Worm (Caenorhabditis elegans) whole organism, L2 larva: Measurements from ENCODE around the gene D1014.13.
A peak's percentile ranks its signal among the peaks of the same experiment; 100 is the strongest.

Experiments used
- F13H6.1 ChIP-seq: sonication (generic microtip); optimal IDR thresholded peaks from 2 replicates; lab custom pipeline; 2016; ENCODE audit warnings: missing genetic modification characterization, missing compliant biosample characterization
- R02D3.7 ChIP-seq: fragments of 150-350 bp; optimal IDR thresholded peaks from 2 replicates; lab custom pipeline; 2014; ENCODE audit warnings: missing biosample characterization, missing genetic modification characterization
- Y55F3AM.14 ChIP-seq: fragments of 200-800 bp; sonication (Bioruptor generic); optimal IDR thresholded peaks from 2 replicates; lab custom pipeline; 2018; ENCODE audit warnings: mild to moderate bottlenecking, missing genetic modification characterization, missing compliant biosample characterization
- aly-2 ChIP-seq: fragments of 150-350 bp; optimal IDR thresholded peaks from 2 replicates; lab custom pipeline; 2014; ENCODE audit warnings: missing biosample characterization, missing genetic modification characterization
- ama-1 ChIP-seq: fragments of 150-350 bp; optimal IDR thresholded peaks from 2 replicates; lab custom pipeline; 2018; ENCODE audit warnings: inconsistent platforms
- blmp-1 ChIP-seq: sonication (generic microtip); optimal IDR thresholded peaks from 2 replicates; lab custom pipeline; 2017; ENCODE audit warnings: missing genetic modification characterization, mild to moderate bottlenecking, missing compliant biosample characterization, antibody characterized with exemption, moderate library complexity; ENCODE audit not compliant: insufficient read depth
- ceh-16 ChIP-seq: fragments of 150-350 bp; optimal IDR thresholded peaks from 2 replicates; lab custom pipeline; 2014; ENCODE audit warnings: missing biosample characterization, missing genetic modification characterization
- ceh-82 ChIP-seq: fragments of 150-350 bp; optimal IDR thresholded peaks from 2 replicates; lab custom pipeline; 2014; ENCODE audit warnings: missing biosample characterization, missing genetic modification characterization
- elt-1 ChIP-seq: fragments of 150-350 bp; optimal IDR thresholded peaks from 2 replicates; lab custom pipeline; 2014; ENCODE audit warnings: missing biosample characterization, missing genetic modification characterization
- elt-3 ChIP-seq: sonication (generic microtip); optimal IDR thresholded peaks from 2 replicates; lab custom pipeline; 2017; ENCODE audit warnings: missing biosample characterization, missing genetic modification characterization
- fos-1 ChIP-seq: fragments of 150-350 bp; optimal IDR thresholded peaks from 2 replicates; lab custom pipeline; 2014; ENCODE audit warnings: missing biosample characterization, missing genetic modification characterization
- gmeb-1 ChIP-seq: fragments of 150-350 bp; optimal IDR thresholded peaks from 2 replicates; lab custom pipeline; 2014; ENCODE audit warnings: missing biosample characterization, missing genetic modification characterization
- lin-11 ChIP-seq: fragments of 150-350 bp; sonication (generic microtip); optimal IDR thresholded peaks from 2 replicates; lab custom pipeline; 2014; ENCODE audit warnings: missing biosample characterization, missing genetic modification characterization, inconsistent platforms, mixed read lengths
- lin-13 ChIP-seq: fragments of 150-350 bp; optimal IDR thresholded peaks from 2 replicates; lab custom pipeline; 2014; ENCODE audit warnings: missing biosample characterization, missing genetic modification reagents, missing genetic modification characterization
- lin-39 ChIP-seq: fragments of 150-350 bp; optimal IDR thresholded peaks from 2 replicates; lab custom pipeline; 2014; ENCODE audit warnings: missing biosample characterization, missing genetic modification reagents, missing genetic modification characterization
- lsy-2 ChIP-seq, 2 experiments: fragments of 150-350 bp in 1 of 2; sonication (generic microtip) in 1 of 2; optimal IDR thresholded peaks; 2 replicates each; lab custom pipeline; 2014 to 2017; ENCODE audit warnings: missing biosample characterization in 2 of 2, missing genetic modification characterization in 2 of 2
- mab-5 ChIP-seq: fragments of 150-350 bp; optimal IDR thresholded peaks from 2 replicates; lab custom pipeline; 2014; ENCODE audit warnings: missing biosample characterization, missing genetic modification characterization
- mbf-1 ChIP-seq: sonication (generic microtip); optimal IDR thresholded peaks from 2 replicates; lab custom pipeline; 2017; ENCODE audit warnings: missing biosample characterization, missing genetic modification characterization
- nhr-10 ChIP-seq: sonication (generic microtip); optimal IDR thresholded peaks from 2 replicates; lab custom pipeline; 2017; ENCODE audit warnings: missing biosample characterization, missing genetic modification characterization
- nhr-11 ChIP-seq: fragments of 150-350 bp; optimal IDR thresholded peaks from 2 replicates; lab custom pipeline; 2014; ENCODE audit warnings: missing biosample characterization, missing genetic modification characterization
- nhr-129 ChIP-seq: fragments of 150-350 bp; optimal IDR thresholded peaks from 2 replicates; lab custom pipeline; 2014; ENCODE audit warnings: missing biosample characterization, missing genetic modification characterization
- nhr-21 ChIP-seq: fragments of 150-350 bp; optimal IDR thresholded peaks from 2 replicates; lab custom pipeline; 2014; ENCODE audit warnings: missing biosample characterization, missing genetic modification characterization
- nhr-23 ChIP-seq: fragments of 150-350 bp; optimal IDR thresholded peaks from 2 replicates; lab custom pipeline; 2014; ENCODE audit warnings: missing biosample characterization, missing genetic modification reagents, missing genetic modification characterization
- nhr-25 ChIP-seq: fragments of 150-350 bp; sonication (generic microtip); optimal IDR thresholded peaks from 3 replicates; lab custom pipeline; 2014; ENCODE audit warnings: missing biosample characterization, missing genetic modification characterization
- nhr-77 ChIP-seq: fragments of 150-350 bp; optimal IDR thresholded peaks from 2 replicates; lab custom pipeline; 2014; ENCODE audit warnings: missing biosample characterization, missing genetic modification characterization
- peb-1 ChIP-seq: fragments of 150-350 bp; optimal IDR thresholded peaks from 2 replicates; lab custom pipeline; 2014; ENCODE audit warnings: missing biosample characterization, missing genetic modification characterization
- sem-4 ChIP-seq: fragments of 150-350 bp; optimal IDR thresholded peaks from 2 replicates; lab custom pipeline; 2014; ENCODE audit warnings: missing biosample characterization, missing genetic modification reagents, missing genetic modification characterization
- sma-9 ChIP-seq, 2 experiments: fragments of 150-350 bp in 1 of 2; sonication (generic microtip) in 1 of 2; optimal IDR thresholded peaks; 2 replicates each; lab custom pipeline; 2014 to 2016; ENCODE audit warnings: missing genetic modification characterization in 2 of 2, mild to moderate bottlenecking in 1 of 2, missing biosample characterization in 1 of 2, missing compliant biosample characterization in 1 of 2, missing genetic modification reagents in 1 of 2, moderate library complexity in 1 of 2
- snpc-4 ChIP-seq: fragments of 150-350 bp; optimal IDR thresholded peaks from 2 replicates; lab custom pipeline; 2014; ENCODE audit warnings: missing biosample characterization, missing genetic modification characterization
- unc-39 ChIP-seq: fragments of 150-350 bp; optimal IDR thresholded peaks from 2 replicates; lab custom pipeline; 2014; ENCODE audit warnings: missing biosample characterization, missing genetic modification characterization
- unc-55 ChIP-seq: fragments of 150-350 bp; sonication (generic microtip); optimal IDR thresholded peaks from 3 replicates; lab custom pipeline; 2014; ENCODE audit warnings: missing biosample characterization, missing genetic modification reagents, missing genetic modification characterization
- unc-62 ChIP-seq: fragments of 150-350 bp; optimal IDR thresholded peaks from 2 replicates; lab custom pipeline; 2014; ENCODE audit warnings: missing biosample characterization, missing genetic modification reagents, missing genetic modification characterization
- ztf-1 ChIP-seq: fragments of 200-800 bp; sonication (Bioruptor generic); conservative IDR thresholded peaks from 2 replicates; pipeline ENCODE4 v1.3.6; 2022; ENCODE audit warnings: missing genetic modification characterization, missing compliant biosample characterization
- ztf-4 ChIP-seq: fragments of 150-350 bp; optimal IDR thresholded peaks from 2 replicates; lab custom pipeline; 2014; ENCODE audit warnings: missing biosample characterization, missing genetic modification characterization

The D1014.13 gene

DNA sequence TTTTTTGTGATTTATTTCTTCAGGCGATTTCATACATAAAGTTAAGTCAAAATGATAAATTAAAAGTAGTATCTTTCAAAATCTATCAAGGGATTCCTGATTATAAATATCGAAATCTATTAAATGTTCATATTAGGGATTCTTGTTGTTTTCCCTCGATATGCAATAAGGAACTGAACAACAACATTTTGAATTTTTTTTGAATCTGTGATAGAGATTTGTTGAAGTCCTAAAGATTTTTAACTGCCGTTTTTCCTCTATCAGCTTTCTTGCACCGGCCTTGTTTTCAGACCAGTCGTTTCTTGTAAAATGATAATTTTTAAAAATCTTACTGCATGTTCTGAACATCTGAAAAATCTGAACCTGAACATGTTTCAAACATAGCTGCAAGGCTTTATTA, 10.3 kb downstream of the D1014.13 start:
- no peak for TF ChIP-seq blmp-1 (tag; lab: Kevin White, UChicago)
- no peak for TF ChIP-seq mab-5 (tag; lab: Kevin White, UChicago)
- TF ChIP-seq F13H6.1 (tag; lab: Kevin White, UChicago), result no peak

ce11 chrV:8157446-8157845, 12.0 kb downstream of the D1014.13 start, which contains the start of gene sul-2:
sul-2 (plus strand) TSS chrV:8157746.
- TF ChIP-seq R02D3.7 (tag; lab: Kevin White, UChicago), result no peak
- no peak for TF ChIP-seq elt-3 (tag; lab: Kevin White, UChicago)
- no peak for TF ChIP-seq nhr-129 (tag; lab: Kevin White, UChicago)
- no peak for TF ChIP-seq lsy-2 (tag; optimal IDR thresholded peaks at IDR 0.05; lab: Kevin White, UChicago)
- TF ChIP-seq nhr-77 (tag; lab: Kevin White, UChicago), result no peak
- TF ChIP-seq ceh-16 (tag; lab: Kevin White, UChicago), result no peak
- no peak for TF ChIP-seq nhr-10 (tag; lab: Kevin White, UChicago)
- TF ChIP-seq sem-4, result no peak
- no peak for TF ChIP-seq ztf-1 (GFP tag; lab: Robert Waterston, UW)
- TF ChIP-seq mbf-1 (tag; lab: Kevin White, UChicago), result no peak
- no peak for TF ChIP-seq ceh-82
- no peak for TF ChIP-seq unc-39 (tag; lab: Kevin White, UChicago)
- TF ChIP-seq aly-2, result no peak
- no peak for TF ChIP-seq unc-55 (GFP tag; lab: Kevin White, UChicago)
- TF ChIP-seq ztf-4 (tag; lab: Kevin White, UChicago), result no peak
- TF ChIP-seq nhr-25 (tag; lab: Kevin White, UChicago), result no peak
- no peak for TF ChIP-seq nhr-23 (tag; lab: Kevin White, UChicago)
- TF ChIP-seq, all 48 proteins: peak for 0

DNA sequence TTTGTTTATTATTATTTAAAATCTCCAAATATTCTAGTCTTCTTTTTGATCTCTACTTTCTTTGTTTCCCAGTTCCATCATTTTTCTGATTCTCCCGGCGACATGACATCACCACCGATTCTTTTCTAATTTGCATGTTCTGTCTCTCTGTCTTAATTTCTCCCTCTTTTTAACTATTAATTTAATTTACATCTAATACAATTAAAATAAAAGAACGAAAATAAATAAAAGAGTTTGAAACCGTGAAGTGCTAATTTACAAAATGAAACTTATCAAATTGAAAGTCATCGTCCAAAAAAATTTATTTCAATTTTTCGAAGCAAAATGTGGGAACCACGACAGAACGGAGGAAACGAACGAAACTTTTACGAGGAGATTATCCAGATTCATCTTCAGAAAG, 14.2 kb downstream of the D1014.13 start, which contains the start of gene F20D6.6:
Gene F20D6.6, plus strand, starts transcription at position 301 of the 400 bp plus-strand sequence.
- TF ChIP-seq sma-9 (GFP tag; optimal IDR thresholded peaks at IDR 0.05; lab: Kevin White, UChicago) (no peak), sma-9 (tag; optimal IDR thresholded peaks at IDR 0.05; lab: Kevin White, UChicago) (no peak), nhr-77 (tag; lab: Kevin White, UChicago) (no peak), ceh-82 (no peak), nhr-11 (tag; lab: Kevin White, UChicago) (no peak), snpc-4 (tag; lab: Kevin White, UChicago) (no peak), nhr-21 (no peak), peb-1 (no peak), Y55F3AM.14 (no peak), nhr-23 (tag; lab: Kevin White, UChicago) (no peak), gmeb-1 (tag; lab: Kevin White, UChicago) (no peak), ztf-4 (tag; lab: Kevin White, UChicago) (no peak), ama-1 (lab: Kevin White, UChicago) (no peak), unc-62 (no peak), nhr-25 (tag; lab: Kevin White, UChicago) (no peak), aly-2 (no peak), lsy-2 (tag; optimal IDR thresholded peaks at IDR 0.05; lab: Kevin White, UChicago) (no peak), lin-11 (tag; lab: Kevin White, UChicago) (no peak), elt-3 (tag; lab: Kevin White, UChicago) (no peak), unc-39 (tag; lab: Kevin White, UChicago) (no peak), lin-13 (GFP tag; lab: Kevin White, UChicago) (no peak)
- TF ChIP-seq, all 48 proteins: peak for 0

DNA sequence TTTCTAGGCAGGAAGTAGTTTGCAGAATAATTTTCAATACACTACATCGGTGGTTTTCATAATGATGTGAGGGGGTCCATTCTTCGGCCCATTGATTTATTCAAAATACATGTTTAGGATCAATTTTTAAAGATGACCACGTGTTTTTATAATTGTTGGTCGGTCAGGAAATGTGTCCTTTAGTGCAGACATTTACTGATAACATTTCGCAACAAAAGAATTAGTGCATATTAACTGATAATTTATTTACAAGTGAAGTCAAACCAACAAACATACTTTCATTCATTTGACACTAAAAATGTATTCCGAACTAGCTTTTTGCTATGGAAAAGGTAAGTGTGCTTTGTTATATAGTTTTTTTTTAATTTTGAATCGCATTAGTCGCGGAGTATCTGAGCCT, 16.3 kb downstream of the D1014.13 start, which contains the start of gene F20D6.5:
Gene F20D6.5, plus strand, starts transcription at position 259 of the 400 bp plus-strand sequence.
- no peak for TF ChIP-seq unc-39 (tag; lab: Kevin White, UChicago)
- TF ChIP-seq sma-9 (GFP tag; optimal IDR thresholded peaks at IDR 0.05; lab: Kevin White, UChicago), result peak; percentile 64
- no peak for TF ChIP-seq sma-9 (tag; optimal IDR thresholded peaks at IDR 0.05; lab: Kevin White, UChicago)
- no peak for TF ChIP-seq elt-1
- no peak for TF ChIP-seq nhr-11 (tag; lab: Kevin White, UChicago)
- no peak for TF ChIP-seq lin-39 (tag; lab: Kevin White, UChicago)
- TF ChIP-seq fos-1 (tag; lab: Kevin White, UChicago), result peak; percentile 18
- TF ChIP-seq F13H6.1 (tag; lab: Kevin White, UChicago), result no peak
- TF ChIP-seq mbf-1 (tag; lab: Kevin White, UChicago), result no peak
- no peak for TF ChIP-seq ztf-4 (tag; lab: Kevin White, UChicago)
